Worm (Caenorhabditis elegans): ENCODE data around the gene F13H8.8.

The F13H8.8 gene

DNA sequence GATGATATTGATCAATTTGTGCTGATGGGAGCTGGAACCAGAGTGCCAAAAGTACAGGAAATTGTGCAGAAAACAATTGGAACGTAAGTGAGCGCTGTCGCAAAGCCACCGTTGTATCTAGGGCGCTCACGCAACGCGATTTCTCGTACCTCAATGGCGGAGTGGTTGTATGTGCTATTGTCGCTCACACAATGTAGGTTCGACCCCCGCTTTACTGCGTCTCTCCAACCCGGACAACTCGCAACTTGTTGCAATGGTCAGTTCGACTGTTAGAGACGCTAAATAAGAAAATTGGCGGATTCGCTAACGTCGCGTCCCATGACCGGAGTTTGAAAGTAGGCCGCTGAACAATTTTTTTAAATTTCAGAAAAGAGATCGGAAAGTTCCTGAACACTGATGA lies 19.4 kb downstream of the F13H8.8 start (continued):
- TF ChIP-seq Y48G9A.11 (GFP tag; IDR thresholded peaks at IDR 0.05) (no peak), arid-1 (GFP tag; conservative IDR thresholded peaks at IDR 0.05) (peak; percentile 67; the same call in 1 of the 2 replicates)

- TF ChIP-seq nhr-11 (tag; optimal IDR thresholded peaks at IDR 0.05) (no peak), cey-2 (tag; optimal IDR thresholded peaks at IDR 0.05; ENCODE audit: borderline replicate concordance, insufficient read depth) (no peak), zfp-2 (tag; optimal IDR thresholded peaks at IDR 0.05) (no peak), unc-62 (GFP tag; optimal IDR thresholded peaks at IDR 0.05 in 1 of 2) (peak in 1 of 2 experiments; percentile 92), unc-62 (tag; optimal IDR thresholded peaks at IDR 0.05) (no peak), lsy-2 (tag; optimal IDR thresholded peaks at IDR 0.05) (no peak), nhr-6 (tag; optimal IDR thresholded peaks at IDR 0.05) (no peak), gei-8 (GFP tag; optimal IDR thresholded peaks at IDR 0.05) (no peak), php-3 (GFP tag; IDR thresholded peaks at IDR 0.05) (no peak), nhr-77 (tag; optimal IDR thresholded peaks at IDR 0.05) (no peak)
These were observed 19.9 kb downstream of the F13H8.8 start for ce11 chrII:6248029-6248428.

- TF ChIP-seq arid-1 (GFP tag; conservative IDR thresholded peaks at IDR 0.05) (no peak), aly-2 (tag; optimal IDR thresholded peaks at IDR 0.05) (no peak), mdl-1 (tag; optimal IDR thresholded peaks at IDR 0.05) (no peak), ceh-28 (tag; optimal IDR thresholded peaks at IDR 0.05) (no peak), ceh-44 (GFP tag; IDR thresholded peaks at IDR 0.05) (no peak), rbr-2 (tag; optimal IDR thresholded peaks at IDR 0.05) (no peak), Y105C5A.15 (GFP tag; IDR thresholded peaks at IDR 0.05) (no peak), tra-1 (GFP tag; IDR thresholded peaks at IDR 0.05) (no peak), lin-13 (GFP tag; optimal IDR thresholded peaks at IDR 0.05) (no peak), tag-97 (GFP tag; IDR thresholded peaks at IDR 0.05) (no peak), nhr-28 (tag; optimal IDR thresholded peaks at IDR 0.05) (no peak), lin-15B (tag; optimal IDR thresholded peaks at IDR 0.05) (no peak), D1046.2 (GFP tag; IDR thresholded peaks at IDR 0.05) (no peak), T26A8.4 (GFP tag; IDR thresholded peaks at IDR 0.05) (no peak), php-3 (GFP tag; IDR thresholded peaks at IDR 0.05) (no peak), Y48G9A.11 (GFP tag; IDR thresholded peaks at IDR 0.05) (no peak)
These were observed 20.9 kb downstream of the F13H8.8 start, which contains the start of gene T24H7.2 for ce11 chrII:6247011-6247410. TSS of gene T24H7.2 (plus strand) at chrII:6247311.

ce11 chrII:6246054-6246453 lies 21.8 kb downstream of the F13H8.8 start, which contains the start of gene lelo-1:
TSS of gene lelo-1 (plus strand) at chrII:6246354.
- TF ChIP-seq nhr-25 (tag; optimal IDR thresholded peaks at IDR 0.05; ENCODE audit: borderline replicate concordance, insufficient read depth) (no peak), ceh-28 (tag; optimal IDR thresholded peaks at IDR 0.05) (no peak), dmd-8 (GFP tag; IDR thresholded peaks at IDR 0.05) (no peak), ceh-62 (tag; optimal IDR thresholded peaks at IDR 0.05) (no peak), ztf-11 (tag; optimal IDR thresholded peaks at IDR 0.05) (no peak), mes-2 (tag; optimal IDR thresholded peaks at IDR 0.05; ENCODE audit: poor library complexity, severe bottlenecking) (no peak), nhr-42 (GFP tag; IDR thresholded peaks at IDR 0.05) (no peak)

DNA sequence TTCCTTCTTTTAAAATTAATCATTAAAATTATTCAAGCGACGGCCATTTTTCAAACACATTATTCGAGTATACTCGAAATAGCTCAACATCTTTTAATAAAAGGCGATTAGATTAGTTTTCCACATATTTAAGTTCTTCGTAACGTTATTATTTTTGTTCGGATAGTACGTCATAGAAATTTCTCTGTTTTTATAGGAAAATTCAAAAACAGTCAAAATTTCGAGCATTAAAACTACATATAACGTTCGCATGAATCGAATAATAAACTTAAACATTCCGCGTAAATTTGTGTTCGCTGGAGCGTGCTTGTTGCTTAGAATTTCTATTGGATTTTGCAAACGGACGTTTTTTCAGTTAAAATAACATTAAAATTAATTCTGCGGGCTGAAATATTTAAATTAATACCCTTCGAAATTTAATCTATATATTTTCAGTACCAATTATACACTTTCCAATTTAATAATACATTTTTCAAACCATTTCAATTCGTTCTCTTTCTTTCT lies 22.6 kb downstream of the F13H8.8 start, which contains the start of gene blos-4:
blos-4 (plus strand) TSS at position 51 of the 504 bp plus-strand sequence.
- TF ChIP-seq nhr-10 (tag; optimal IDR thresholded peaks at IDR 0.05): no peak
- peak; percentile 58 for TF ChIP-seq dpl-1 (GFP tag; optimal IDR thresholded peaks at IDR 0.05)

DNA sequence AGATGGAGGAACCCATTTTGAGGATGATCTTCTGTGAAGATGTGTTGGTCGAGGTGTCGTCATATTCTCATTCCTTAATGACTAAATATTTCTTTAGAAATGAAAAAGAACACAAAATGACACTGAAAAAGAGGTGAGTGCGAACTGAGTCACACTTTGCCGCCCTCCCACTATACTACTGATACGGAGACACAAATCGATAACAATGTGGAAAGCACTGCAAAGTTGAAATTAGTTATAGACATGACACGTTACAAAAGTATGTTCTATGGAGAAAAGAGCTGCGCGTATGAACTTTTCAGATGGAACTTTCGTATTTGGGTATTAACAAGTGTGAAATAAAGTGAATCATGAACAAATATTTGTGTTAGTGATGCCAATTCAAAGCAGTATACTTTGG lies 23.7 kb downstream of the F13H8.8 start, which contains the start of gene tat-4:
tat-4 (minus strand) TSS at position 117 of the 400 bp plus-strand sequence.
- TF ChIP-seq snpc-4 (tag; optimal IDR thresholded peaks at IDR 0.05): no peak
- no peak for TF ChIP-seq dmd-8 (GFP tag; IDR thresholded peaks at IDR 0.05)
- TF ChIP-seq nhr-102 (tag; optimal IDR thresholded peaks at IDR 0.05): no peak
- no peak for TF ChIP-seq F10B5.3 (tag; optimal IDR thresholded peaks at IDR 0.05)
- no peak for TF ChIP-seq fkh-10 (GFP tag; optimal IDR thresholded peaks at IDR 0.05)
- TF ChIP-seq aha-1 (tag): peak; percentile 14
- TF ChIP-seq nhr-11 (tag; optimal IDR thresholded peaks at IDR 0.05): no peak
- no peak for TF ChIP-seq tra-1 (GFP tag; IDR thresholded peaks at IDR 0.05)
- peak; percentile 89 for TF ChIP-seq pqm-1 (tag; optimal IDR thresholded peaks at IDR 0.05)
- TF ChIP-seq ceh-20 (GFP tag; IDR thresholded peaks at IDR 0.05): no peak
- TF ChIP-seq nhr-28 (tag; optimal IDR thresholded peaks at IDR 0.05): peak; percentile 81
- TF ChIP-seq sdz-12 (GFP tag; optimal IDR thresholded peaks at IDR 0.05): no peak
- TF ChIP-seq nhr-6 (tag; optimal IDR thresholded peaks at IDR 0.05): peak; percentile 24
- peak; percentile 12 for TF ChIP-seq dve-1 (tag; optimal IDR thresholded peaks at IDR 0.05; ENCODE audit: insufficient read depth)
- TF ChIP-seq lin-15B (tag; optimal IDR thresholded peaks at IDR 0.05): no peak

All from whole organism, L4 larva.